Fruit fly (Drosophila melanogaster) whole organism, larva: ENCODE data around the gene Gr68a.

Experiments
- noc ChIP-seq: fragments of 200-800 bp; sonication (Bioruptor generic); optimal IDR thresholded peaks from 3 replicates; lab custom pipeline; 2019; ENCODE audit warnings: missing biosample characterization, mild to moderate bottlenecking, missing genetic modification characterization, moderate library complexity

The Gr68a gene

DNA sequence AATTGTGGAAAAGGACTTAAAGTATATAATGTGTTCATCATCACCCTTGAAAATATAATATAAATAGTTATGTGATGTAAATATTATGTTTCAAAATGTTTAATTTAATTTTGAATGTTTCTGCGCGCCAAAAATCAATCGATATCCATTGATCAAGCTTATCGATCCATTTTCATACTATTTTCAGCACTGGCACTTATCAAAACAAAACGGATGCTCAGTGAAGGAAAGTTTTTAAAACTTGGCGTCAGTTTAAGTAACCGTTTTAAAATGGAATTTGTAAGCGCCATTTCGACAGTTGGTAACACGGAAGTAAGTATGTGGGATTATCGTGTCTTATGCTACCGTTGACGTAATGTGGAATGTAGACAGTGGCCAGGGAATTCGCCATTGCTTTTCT is 23.0 kb upstream of the Gr68a start, which contains the start of gene sunn:
TSS of gene sunn (plus strand) at position 202 of the 400 bp plus-strand sequence.
- no peak for TF ChIP-seq noc (tag; lab: Kevin White, UChicago)

- TF ChIP-seq noc (tag; lab: Kevin White, UChicago), result no peak
Observed at dm6 chr3L:11731841-11732240, 19.3 kb upstream of the Gr68a start, which contains the start of gene CG32087. TSS of gene CG32087 (plus strand) at chr3L:11732141.

DNA sequence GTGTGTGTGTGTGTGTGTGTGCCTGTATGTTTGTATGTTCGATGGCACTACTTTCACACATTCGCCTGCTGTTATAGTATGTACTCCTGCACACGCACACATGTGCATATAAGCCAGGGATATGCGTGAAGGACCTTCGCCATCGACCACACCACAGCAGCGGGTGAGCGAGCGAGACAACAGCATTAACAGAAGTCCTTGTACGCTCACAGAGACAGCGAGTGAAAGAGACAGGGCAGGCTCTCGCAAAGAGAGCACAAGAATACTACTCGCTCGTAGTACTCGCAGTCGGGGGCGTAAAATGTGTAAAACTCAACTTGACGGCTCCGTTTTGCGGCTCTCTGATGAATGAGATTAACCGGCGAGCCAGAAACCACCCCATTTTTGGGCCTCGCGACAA is 13.8 kb downstream of the Gr68a start:
- TF ChIP-seq noc (tag; lab: Kevin White, UChicago), result no peak

DNA sequence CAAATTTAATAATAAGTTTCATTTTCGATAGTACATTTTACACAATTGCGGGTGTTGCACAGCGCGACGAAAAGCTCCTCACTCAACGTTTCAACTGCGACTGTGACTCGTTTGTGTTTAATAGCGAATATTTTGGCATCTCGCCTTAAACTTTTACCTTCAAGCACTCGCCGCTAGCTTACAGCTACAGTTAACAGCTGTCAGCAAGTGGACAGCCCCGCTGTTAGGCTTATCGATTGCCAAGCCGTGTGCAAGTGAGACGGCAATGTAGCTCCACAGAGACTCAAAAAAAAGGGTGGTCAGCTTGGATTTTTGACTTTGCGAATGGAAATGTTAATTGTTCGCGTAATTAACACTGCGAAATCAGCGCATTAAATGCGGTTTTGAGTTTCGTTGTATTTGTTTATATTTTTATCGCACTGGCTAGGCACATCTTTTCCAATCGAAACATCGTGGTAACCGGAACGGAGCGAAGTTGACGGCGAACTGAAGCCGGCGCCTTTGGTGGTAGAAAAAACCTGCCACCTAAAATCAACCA is 14.7 kb downstream of the Gr68a start, which contains the start of gene loaf:
TSS of gene loaf (minus strand) at position 488 of the 538 bp plus-strand sequence.
- no peak for TF ChIP-seq noc (tag; lab: Kevin White, UChicago)

dm6 chr3L:11766563-11766962 is 15.5 kb downstream of the Gr68a start:
- no peak for TF ChIP-seq noc (tag; lab: Kevin White, UChicago)

- TF ChIP-seq noc (tag; lab: Kevin White, UChicago), result no peak
Observed at dm6 chr3L:11772057-11772456, 21.0 kb downstream of the Gr68a start, which contains the start of gene Muc68D. TSS of gene Muc68D (minus strand) at chr3L:11772157.

dm6 chr3L:11772608-11773017 is 21.5 kb downstream of the Gr68a start:
- peak; percentile 20 for TF ChIP-seq noc (tag; lab: Kevin White, UChicago)

DNA sequence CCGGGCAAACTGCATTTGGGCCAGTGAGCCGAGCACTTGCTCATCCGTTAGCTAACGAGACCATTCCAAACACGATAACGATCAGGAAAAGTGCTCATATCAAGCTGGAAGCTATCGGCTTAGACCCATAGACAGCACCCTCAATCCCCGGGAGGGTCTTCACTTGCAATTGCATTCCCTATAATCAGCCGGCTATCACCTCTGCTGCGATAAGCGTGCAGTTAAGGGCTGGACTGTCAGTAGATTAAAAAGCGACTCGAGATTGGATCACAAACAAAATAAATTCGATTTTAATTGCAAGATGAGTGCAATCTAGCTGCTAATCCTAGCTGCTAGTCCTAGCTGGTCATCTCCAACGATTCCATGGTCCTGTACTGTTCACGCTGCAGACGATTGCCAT is 22.7 kb downstream of the Gr68a start:
- TF ChIP-seq noc (tag; lab: Kevin White, UChicago), result no peak

dm6 chr3L:11774401-11774800 is 23.3 kb downstream of the Gr68a start, which contains the start of gene Tim13:
TSS of gene Tim13 (minus strand) at chr3L:11774501.
- TF ChIP-seq noc (tag; lab: Kevin White, UChicago), result no peak

dm6 chr3L:11776731-11777130 is 25.6 kb downstream of the Gr68a start, which contains the start of gene CG14131:
TSS of gene CG14131 (plus strand) at chr3L:11777073.
- no peak for TF ChIP-seq noc (tag; lab: Kevin White, UChicago)

dm6 chr3L:11777348-11777958 is 26.3 kb downstream of the Gr68a start:
- TF ChIP-seq noc (tag; lab: Kevin White, UChicago), result no peak

DNA sequence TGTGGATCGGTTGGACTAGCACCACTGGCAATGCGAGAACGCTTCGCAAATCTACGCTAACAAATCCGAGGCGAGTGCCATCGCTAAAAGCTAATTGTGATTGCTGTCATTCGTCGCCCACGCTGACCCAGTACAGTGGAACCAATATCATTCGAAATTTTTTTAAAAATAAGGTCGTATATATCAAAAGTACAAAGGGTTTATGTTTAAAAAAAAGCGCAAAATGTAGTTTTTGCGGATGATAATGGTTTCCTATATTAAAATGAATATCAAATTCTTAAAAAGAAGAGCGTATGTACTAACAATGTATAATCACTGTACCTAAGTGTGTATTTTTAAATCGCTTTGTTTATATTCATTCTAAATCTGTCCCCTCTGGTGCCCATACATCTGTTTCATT is 34.2 kb downstream of the Gr68a start:
- peak; percentile 78 for TF ChIP-seq noc (tag; lab: Kevin White, UChicago)

DNA sequence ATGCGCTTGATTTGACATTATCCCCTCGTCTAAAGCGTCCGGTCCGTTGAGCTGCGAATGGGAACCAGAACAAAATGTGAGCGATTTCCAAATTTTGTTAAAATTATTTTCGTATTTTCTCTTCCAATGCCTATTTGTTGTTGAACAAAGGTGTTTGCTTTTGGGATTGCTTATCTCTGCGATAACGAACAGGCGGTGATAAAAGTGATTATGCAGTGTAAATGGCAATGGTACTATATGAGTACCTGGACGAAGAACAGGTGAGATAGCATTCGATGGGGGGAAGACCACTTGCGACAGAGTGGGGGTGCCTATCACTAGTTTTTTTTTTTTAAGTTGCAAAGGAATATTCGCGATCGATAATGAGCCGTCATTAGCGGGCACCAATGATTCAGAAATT is 37.1 kb downstream of the Gr68a start:
- no peak for TF ChIP-seq noc (tag; lab: Kevin White, UChicago)

DNA sequence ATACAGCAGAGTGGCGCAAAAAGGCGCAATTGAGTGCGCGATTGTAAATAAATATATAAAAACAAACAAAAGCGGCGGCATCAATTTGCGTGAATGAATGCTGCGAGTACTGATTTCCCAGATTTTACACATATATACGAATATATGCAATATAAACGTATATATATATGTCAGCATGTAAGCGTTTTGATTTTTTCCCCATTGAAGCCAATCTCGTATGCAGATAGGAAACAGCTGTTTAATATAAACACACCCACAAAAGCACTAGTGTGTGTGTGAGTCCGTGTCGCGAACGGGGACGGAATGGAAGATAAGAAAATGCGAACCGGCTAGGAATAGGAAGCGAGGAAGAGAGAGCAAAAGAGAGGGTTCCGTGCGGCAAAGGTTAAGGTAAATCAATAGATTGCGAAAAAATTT is 37.8 kb downstream of the Gr68a start:
- TF ChIP-seq noc (tag; lab: Kevin White, UChicago), result peak; percentile 29

DNA sequence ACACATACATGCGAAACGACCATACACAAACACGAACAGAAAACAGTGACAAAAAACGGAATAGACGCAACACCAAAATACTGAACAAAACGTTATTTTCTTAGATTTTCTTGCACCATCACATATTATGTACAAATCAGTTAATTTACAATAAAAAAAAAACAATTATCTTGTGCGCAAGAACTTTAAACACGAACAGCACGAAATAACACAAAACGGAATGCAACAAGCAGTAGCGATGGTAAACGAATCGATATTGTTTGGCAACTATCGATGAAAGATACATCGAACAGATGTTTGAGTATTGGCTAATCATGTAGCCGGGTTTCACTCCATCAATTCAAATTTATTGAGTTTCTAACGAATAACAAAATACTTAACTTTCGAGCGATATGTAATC is 38.7 kb downstream of the Gr68a start, which contains the start of gene Pi3K68D:
TSS of gene Pi3K68D (minus strand) at position 241 of the 400 bp plus-strand sequence.
- no peak for TF ChIP-seq noc (tag; lab: Kevin White, UChicago)

dm6 chr3L:11793233-11793800 is 42.2 kb downstream of the Gr68a start, which contains the start of the genes twy and CG10907:
TSS of gene twy (minus strand) at chr3L:11793283.
TSS of gene CG10907 (plus strand) at chr3L:11793514.
- TF ChIP-seq noc (tag; lab: Kevin White, UChicago), result no peak
